Fruit fly (Drosophila melanogaster) whole organism, embryonic: ENCODE results near the gene CG7739.
A peak's percentile ranks its signal among the peaks of the same experiment; 100 is the strongest.

Source experiments
- Antp ChIP-seq: fragments of 200-800 bp; sonication (Bioruptor generic); optimal IDR thresholded peaks from 3 replicates; lab custom pipeline; 2016; ENCODE audit warnings: missing biosample characterization, missing genetic modification characterization
- Bdp1 ChIP-seq: fragments of 200-800 bp; sonication (Bioruptor generic); optimal IDR thresholded peaks from 3 replicates; lab custom pipeline; 2016; ENCODE audit warnings: missing biosample characterization, missing genetic modification characterization
- CG10543 ChIP-seq: fragments of 200-800 bp; sonication (Bioruptor generic); optimal IDR thresholded peaks from 3 replicates; lab custom pipeline; 2017; ENCODE audit warnings: missing biosample characterization, mild to moderate bottlenecking, missing genetic modification characterization, moderate library complexity
- CG12155 ChIP-seq: fragments of 200-800 bp; sonication (Bioruptor generic); optimal IDR thresholded peaks from 3 replicates; lab custom pipeline; 2016; ENCODE audit warnings: missing biosample characterization, missing genetic modification characterization
- CG13296 ChIP-seq: fragments of 200-800 bp; sonication (Bioruptor generic); optimal IDR thresholded peaks from 3 replicates; lab custom pipeline; 2018; ENCODE audit warnings: missing biosample characterization, mild to moderate bottlenecking, missing genetic modification characterization
- CG13624 ChIP-seq: fragments of 200-800 bp; sonication (Bioruptor generic); optimal IDR thresholded peaks from 2 replicates; lab custom pipeline; 2016; ENCODE audit warnings: missing biosample characterization, missing genetic modification characterization
- CG13775 ChIP-seq: fragments of 200-800 bp; sonication (Bioruptor generic); optimal IDR thresholded peaks from 3 replicates; lab custom pipeline; 2017; ENCODE audit warnings: missing biosample characterization, mild to moderate bottlenecking, missing genetic modification characterization
- CG14667 ChIP-seq: fragments of 200-800 bp; sonication (Bioruptor generic); IDR thresholded peaks from 2 replicates; pipeline ENCODE4 v1.3.6; 2022; ENCODE audit warnings: missing biosample characterization, missing genetic modification characterization
- CG14710 ChIP-seq: fragments of 200-800 bp; sonication (Bioruptor generic); optimal IDR thresholded peaks from 3 replicates; lab custom pipeline; 2019; ENCODE audit warnings: missing biosample characterization, mild to moderate bottlenecking, missing genetic modification characterization, moderate library complexity
- CG1602 ChIP-seq: fragments of 200-800 bp; sonication (Bioruptor generic); optimal IDR thresholded peaks from 3 replicates; lab custom pipeline; 2016; ENCODE audit warnings: missing biosample characterization, missing genetic modification characterization
- CG17359 ChIP-seq: fragments of 200-800 bp; sonication (Bioruptor generic); optimal IDR thresholded peaks from 3 replicates; lab custom pipeline; 2018; ENCODE audit warnings: missing biosample characterization, mild to moderate bottlenecking, missing genetic modification characterization, moderate library complexity
- CG1792 ChIP-seq: fragments of 200-800 bp; sonication (Bioruptor generic); optimal IDR thresholded peaks from 2 replicates; lab custom pipeline; 2016; ENCODE audit warnings: missing biosample characterization, missing genetic modification characterization
- CG18262 ChIP-seq: fragments of 200-800 bp; optimal IDR thresholded peaks from 3 replicates; lab custom pipeline; 2019; ENCODE audit warnings: missing biosample characterization, mild to moderate bottlenecking, missing genetic modification characterization, moderate library complexity
- CG2120 ChIP-seq: fragments of 200-800 bp; sonication (Bioruptor generic); optimal IDR thresholded peaks from 3 replicates; lab custom pipeline; 2016; ENCODE audit warnings: missing biosample characterization, missing genetic modification characterization
- CG2199 ChIP-seq: fragments of 200-800 bp; sonication (Bioruptor generic); IDR thresholded peaks from 3 replicates; pipeline ENCODE4 v1.3.6; 2022; ENCODE audit warnings: missing biosample characterization, missing genetic modification characterization
- CG2202 ChIP-seq: fragments of 200-800 bp; sonication (Bioruptor generic); optimal IDR thresholded peaks from 2 replicates; lab custom pipeline; 2018; ENCODE audit warnings: missing biosample characterization, mild to moderate bottlenecking, missing genetic modification characterization
- CG2875 ChIP-seq: fragments of 200-800 bp; sonication (Bioruptor generic); optimal IDR thresholded peaks from 2 replicates; lab custom pipeline; 2017; ENCODE audit warnings: missing biosample characterization, mild to moderate bottlenecking, missing genetic modification characterization, missing genetic modification reagents
- CG30431 ChIP-seq: fragments of 200-800 bp; sonication (Bioruptor generic); optimal IDR thresholded peaks from 2 replicates; lab custom pipeline; 2017; ENCODE audit warnings: missing biosample characterization, missing genetic modification characterization
- CG3065 ChIP-seq: fragments of 200-800 bp; sonication (Bioruptor generic); optimal IDR thresholded peaks from 2 replicates; lab custom pipeline; 2016; ENCODE audit warnings: missing biosample characterization, missing genetic modification characterization
- CG31441 ChIP-seq: fragments of 200-800 bp; sonication (Bioruptor generic); IDR thresholded peaks from 2 replicates; pipeline ENCODE4 v1.3.6; 2022; ENCODE audit warnings: missing biosample characterization, missing genetic modification characterization
- CG3163 ChIP-seq: fragments of 200-800 bp; sonication (Bioruptor generic); optimal IDR thresholded peaks from 3 replicates; lab custom pipeline; 2016; ENCODE audit warnings: missing biosample characterization, missing genetic modification characterization
- CG6254 ChIP-seq: fragments of 200-800 bp; sonication (Bioruptor generic); optimal IDR thresholded peaks from 3 replicates; lab custom pipeline; 2017; ENCODE audit warnings: mild to moderate bottlenecking, missing biosample characterization, missing genetic modification reagents, missing genetic modification characterization
- CG6791 ChIP-seq: fragments of 200-800 bp; sonication (Bioruptor generic); IDR thresholded peaks from 3 replicates; pipeline ENCODE4 v1.3.6; 2022; ENCODE audit warnings: missing biosample characterization, missing genetic modification characterization; ENCODE audit not compliant: partially characterized antibody
- CG8388 ChIP-seq: fragments of 200-800 bp; sonication (Bioruptor generic); optimal IDR thresholded peaks from 2 replicates; lab custom pipeline; 2019; ENCODE audit warnings: missing biosample characterization, mild to moderate bottlenecking, missing genetic modification characterization, moderate library complexity
- CG9609 ChIP-seq: fragments of 200-800 bp; sonication (Bioruptor generic); optimal IDR thresholded peaks from 3 replicates; lab custom pipeline; 2016; ENCODE audit warnings: missing biosample characterization, missing genetic modification characterization
- CG9797 ChIP-seq: fragments of 200-800 bp; sonication (Bioruptor generic); optimal IDR thresholded peaks from 3 replicates; lab custom pipeline; 2018; ENCODE audit warnings: missing biosample characterization, mild to moderate bottlenecking, missing genetic modification characterization
- Dek ChIP-seq: fragments of 200-800 bp; sonication (Bioruptor generic); optimal IDR thresholded peaks from 3 replicates; lab custom pipeline; 2019; ENCODE audit warnings: missing biosample characterization, mild to moderate bottlenecking, missing genetic modification characterization, moderate library complexity
- Dip3 ChIP-seq: fragments of 200-800 bp; sonication (Bioruptor generic); optimal IDR thresholded peaks from 3 replicates; lab custom pipeline; 2016; ENCODE audit warnings: missing biosample characterization, missing genetic modification characterization
- Hsf ChIP-seq: fragments of 200-800 bp; sonication (Bioruptor generic); optimal IDR thresholded peaks from 3 replicates; lab custom pipeline; 2016; ENCODE audit warnings: missing biosample characterization, missing genetic modification characterization
- Jarid2 ChIP-seq: fragments of 200-800 bp; sonication (Bioruptor generic); optimal IDR thresholded peaks from 3 replicates; lab custom pipeline; 2017; ENCODE audit warnings: mild to moderate bottlenecking, missing biosample characterization, missing genetic modification reagents, missing genetic modification characterization
- NC2β ChIP-seq: fragments of 200-800 bp; sonication (Bioruptor generic); optimal IDR thresholded peaks from 2 replicates; lab custom pipeline; 2016; ENCODE audit warnings: missing biosample characterization, missing genetic modification characterization
- Oli ChIP-seq: fragments of 200-800 bp; sonication (Bioruptor generic); optimal IDR thresholded peaks from 2 replicates; lab custom pipeline; 2018; ENCODE audit warnings: missing biosample characterization, mild to moderate bottlenecking, missing genetic modification characterization, moderate library complexity
- PHDP ChIP-seq: fragments of 200-800 bp; sonication (Bioruptor generic); optimal IDR thresholded peaks from 3 replicates; lab custom pipeline; 2018; ENCODE audit warnings: missing biosample characterization, mild to moderate bottlenecking, missing genetic modification characterization, moderate library complexity
- ato ChIP-seq: fragments of 200-800 bp; sonication (Bioruptor generic); IDR thresholded peaks from 2 replicates; pipeline ENCODE4 v1.3.6; 2022; ENCODE audit warnings: missing biosample characterization, missing genetic modification characterization; ENCODE audit not compliant: partially characterized antibody
- br ChIP-seq: fragments of >200 bp; optimal IDR thresholded peaks from 2 replicates; lab custom pipeline; 2017
- cad ChIP-seq: fragments of >200 bp; optimal IDR thresholded peaks from 2 replicates; lab custom pipeline; 2017; ENCODE audit warnings: missing biosample characterization, missing genetic modification characterization
- chif ChIP-seq, 2 experiments: fragments of 200-800 bp; sonication (Bioruptor generic); optimal IDR thresholded peaks; 3 replicates each; lab custom pipeline; 2016; ENCODE audit warnings: missing biosample characterization in 2 of 2, missing genetic modification characterization in 2 of 2
- cwo ChIP-seq: fragments of 200-800 bp; sonication (Bioruptor generic); optimal IDR thresholded peaks from 3 replicates; lab custom pipeline; 2017; ENCODE audit warnings: missing biosample characterization, missing genetic modification characterization, mild to moderate bottlenecking, moderate library complexity, missing genetic modification reagents
- dysf ChIP-seq: fragments of 200-800 bp; sonication (Bioruptor generic); IDR thresholded peaks from 3 replicates; pipeline ENCODE4 v1.3.6; 2022; ENCODE audit warnings: missing biosample characterization, missing genetic modification characterization
- gsb-n ChIP-seq: fragments of 200-800 bp; sonication (Bioruptor generic); optimal IDR thresholded peaks from 3 replicates; lab custom pipeline; 2018; ENCODE audit warnings: missing biosample characterization, mild to moderate bottlenecking, missing genetic modification characterization
- gt ChIP-seq: fragments of 200-800 bp; sonication (Bioruptor generic); IDR thresholded peaks from 2 replicates; pipeline ENCODE4 v1.3.6; 2022; ENCODE audit warnings: missing biosample characterization, missing genetic modification characterization
- kni ChIP-seq: fragments of 200-800 bp; sonication (Bioruptor generic); optimal IDR thresholded peaks from 3 replicates; lab custom pipeline; 2017; ENCODE audit warnings: mild to moderate bottlenecking, missing biosample characterization, missing genetic modification reagents, missing genetic modification characterization
- lilli ChIP-seq: fragments of 200-800 bp; sonication (Bioruptor generic); optimal IDR thresholded peaks from 3 replicates; lab custom pipeline; 2016; ENCODE audit warnings: missing biosample characterization, missing genetic modification characterization
- maf-S ChIP-seq: fragments of 200-800 bp; sonication (Bioruptor generic); optimal IDR thresholded peaks from 2 replicates; lab custom pipeline; 2016; ENCODE audit warnings: missing biosample characterization, missing genetic modification characterization
- otp ChIP-seq: fragments of 200-800 bp; sonication (Bioruptor generic); IDR thresholded peaks from 3 replicates; pipeline ENCODE4, ENCODE4 v1.3.6; 2022; ENCODE audit warnings: missing biosample characterization, missing genetic modification characterization
- pb ChIP-seq: fragments of 200-800 bp; sonication (Bioruptor generic); optimal IDR thresholded peaks from 3 replicates; lab custom pipeline; 2016; ENCODE audit warnings: missing biosample characterization, missing genetic modification characterization
- pfk ChIP-seq: fragments of 200-800 bp; sonication (Bioruptor generic); optimal IDR thresholded peaks from 2 replicates; lab custom pipeline; 2018; ENCODE audit warnings: missing biosample characterization, mild to moderate bottlenecking, missing genetic modification characterization, moderate library complexity
- pzg ChIP-seq: fragments of 200-800 bp; sonication (Bioruptor generic); optimal IDR thresholded peaks from 3 replicates; lab custom pipeline; 2018; ENCODE audit warnings: missing biosample characterization, mild to moderate bottlenecking, missing genetic modification characterization, moderate library complexity
- sens-2 ChIP-seq: fragments of 200-800 bp; sonication (Bioruptor generic); IDR thresholded peaks from 2 replicates; pipeline ENCODE4 v1.3.6; 2022; ENCODE audit warnings: missing biosample characterization, missing genetic modification characterization
- sob ChIP-seq: fragments of 200-800 bp; sonication (Bioruptor generic); IDR thresholded peaks from 2 replicates; pipeline ENCODE4 v1.3.6; 2022; ENCODE audit warnings: missing biosample characterization, missing genetic modification characterization
- tio ChIP-seq: fragments of 200-800 bp; sonication (Bioruptor generic); optimal IDR thresholded peaks from 2 replicates; lab custom pipeline; 2017; ENCODE audit warnings: missing biosample characterization, missing genetic modification characterization, inconsistent platforms

Gene CG7739

DNA sequence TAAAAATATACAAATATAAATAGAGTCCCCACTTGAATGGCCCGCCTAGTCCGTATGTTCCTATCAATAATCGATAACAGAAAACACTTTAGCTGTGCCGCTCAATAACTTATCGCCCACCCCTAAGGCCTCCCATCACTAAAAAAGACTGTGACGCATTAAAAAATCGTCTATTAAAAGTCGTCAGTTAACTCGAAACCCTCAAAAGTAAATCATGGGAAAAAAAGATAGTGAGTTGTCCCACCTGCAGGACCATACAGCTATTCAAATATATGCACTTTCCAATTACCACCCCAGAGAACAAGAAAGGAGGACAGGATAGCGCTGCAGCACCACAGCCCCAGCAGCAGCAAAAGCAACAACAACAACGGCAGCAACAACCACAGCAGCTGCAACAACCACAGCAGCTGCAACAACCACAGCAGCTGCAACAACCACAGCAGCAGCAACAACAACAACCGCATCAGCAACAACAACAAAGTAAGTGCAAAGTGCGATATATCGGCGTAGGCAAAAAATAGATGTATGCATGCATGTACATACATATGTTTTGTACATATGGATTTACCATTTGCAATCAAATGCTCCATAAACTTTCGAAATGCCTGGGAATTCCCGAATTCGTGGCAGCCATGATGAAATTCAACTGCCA is 8.7 kb downstream of the CG7739 start, which contains the start of gene AGO2 (continued):
- TF ChIP-seq CG13775 (GFP tag; lab: Kevin White, UChicago) (no peak), chif (GFP tag; optimal IDR thresholded peaks at IDR 0.05; lab: Kevin White, UChicago) (no peak), Bdp1 (GFP tag; lab: Kevin White, UChicago) (no peak), CG14667 (GFP tag; lab: Robert Waterston, UW) (no peak), CG6254 (GFP tag; lab: Kevin White, UChicago) (no peak), Hsf (no peak), sob (no peak), Dip3 (GFP tag; lab: Kevin White, UChicago) (no peak), CG17359 (tag; lab: Kevin White, UChicago) (no peak), Jarid2 (GFP tag; lab: Kevin White, UChicago) (peak; percentile 38), Dek (tag; lab: Kevin White, UChicago) (no peak), pfk (GFP tag; lab: Kevin White, UChicago) (no peak), dysf (GFP tag; lab: Robert Waterston, UW) (no peak), ato (peak; percentile 62), CG13624 (GFP tag; lab: Kevin White, UChicago) (peak; percentile 92), CG2120 (GFP tag; lab: Kevin White, UChicago) (peak; percentile 11), cad (GFP tag; lab: Kevin White, UChicago) (no peak), CG2199 (GFP tag; lab: Robert Waterston, UW) (0 out of 3 replicates have a peak, but pooled peaks have one; percentile 46), tio (GFP tag; lab: Kevin White, UChicago) (no peak), CG14710 (tag; lab: Kevin White, UChicago) (peak; percentile 81), CG12155 (GFP tag; lab: Kevin White, UChicago) (no peak), CG9797 (GFP tag; lab: Kevin White, UChicago) (peak; percentile 53), Antp (GFP tag; lab: Kevin White, UChicago) (no peak), CG31441 (GFP tag; lab: Robert Waterston, UW) (no peak), Oli (no peak), otp (GFP tag; lab: Robert Waterston, UW) (no peak), CG2875 (GFP tag; lab: Kevin White, UChicago) (no peak), NC2β (GFP tag; lab: Kevin White, UChicago) (no peak), CG13296 (GFP tag; lab: Kevin White, UChicago) (peak; percentile 28), CG1792 (no peak), CG2202 (no peak), CG18262 (peak; percentile 20), pzg (GFP tag; lab: Kevin White, UChicago) (peak; percentile 62), CG3065 (no peak), PHDP (tag; lab: Kevin White, UChicago) (no peak), gsb-n (tag; lab: Kevin White, UChicago) (no peak), CG9609 (GFP tag; lab: Kevin White, UChicago) (no peak), maf-S (GFP tag; lab: Kevin White, UChicago) (no peak), cwo (GFP tag; lab: Kevin White, UChicago) (peak; percentile 19), sens-2 (no peak), CG6791 (GFP tag; lab: Robert Waterston, UW) (peak; percentile 70; the same call in 1 of the 3 replicates), CG1602 (GFP tag; lab: Kevin White, UChicago) (no peak), CG30431 (no peak), kni (GFP tag; lab: Kevin White, UChicago) (peak; percentile 61), gt (no peak), br (lab: Kevin White, UChicago) (no peak), CG10543 (no peak), pb (GFP tag; lab: Kevin White, UChicago) (peak; percentile 39), lilli (GFP tag; lab: Kevin White, UChicago) (peak; percentile 30), CG3163 (GFP tag; lab: Kevin White, UChicago) (peak; percentile 32), CG8388 (GFP tag; lab: Kevin White, UChicago) (no peak)
